ENCODE assay signal across 1 fruit fly cellular context in the genomic region with DNA sequence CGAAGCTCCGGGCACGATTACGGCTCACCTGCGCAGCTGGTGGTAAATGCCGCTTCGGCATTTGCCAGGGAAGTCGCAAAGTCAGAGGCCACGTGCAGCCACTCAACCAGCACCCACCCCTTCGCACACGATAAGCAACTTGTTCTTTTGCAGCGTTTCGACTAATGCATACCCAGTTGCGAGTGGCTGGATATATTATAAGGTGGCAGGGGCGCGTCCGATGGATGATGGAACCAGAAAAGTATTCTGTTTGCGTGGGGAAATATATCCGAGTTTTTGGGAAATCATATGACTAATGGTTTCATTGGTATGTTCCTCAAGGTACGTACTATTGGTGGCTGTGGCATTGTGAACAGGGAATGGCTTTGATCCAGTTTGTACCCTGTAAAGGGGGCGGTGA.
TF ChIP-seq lines count a peak whose summit lies in the region.

No protein-coding gene starts in this region.

TF ChIP-seq in whole organism, embryonic, 481 proteins besides CTCF, POLR2A, EP300 and RAD21 (continued from another document):
- TF ChIP-seq Stat92E (GFP tag; optimal IDR thresholded peaks at IDR 0.05; lab: Kevin White, UChicago) (no peak), nerfin-1 (tag; optimal IDR thresholded peaks at IDR 0.05; lab: Kevin White, UChicago) (peak; percentile 27), jigr1 (GFP tag; IDR thresholded peaks at IDR 0.05; lab: Robert Waterston, UW) (no peak), NK7.1 (GFP tag; optimal IDR thresholded peaks at IDR 0.05; lab: Kevin White, UChicago) (no peak), Bgb (GFP tag; IDR thresholded peaks at IDR 0.05; lab: Robert Waterston, UW; ENCODE audit: partially characterized antibody) (no peak), CG15514 (GFP tag; optimal IDR thresholded peaks at IDR 0.05; lab: Kevin White, UChicago) (no peak), Hey (tag; optimal IDR thresholded peaks at IDR 0.05; lab: Kevin White, UChicago) (peak; percentile 90), CG7963 (GFP tag; IDR thresholded peaks at IDR 0.05; lab: Robert Waterston, UW; ENCODE audit: partially characterized antibody) (peak; percentile 77), tna (GFP tag; IDR thresholded peaks at IDR 0.05; lab: Robert Waterston, UW; ENCODE audit: partially characterized antibody) (peak; percentile 46; the same call in 1 of the 2 replicates), mld (GFP tag; IDR thresholded peaks at IDR 0.05; lab: Robert Waterston, UW; ENCODE audit: partially characterized antibody) (0 out of 3 replicates have a peak, but pooled peaks have one; percentile 40), Hr3 (GFP tag; optimal IDR thresholded peaks at IDR 0.05; lab: Kevin White, UChicago) (no peak), Nf-YC (tag; optimal IDR thresholded peaks at IDR 0.05; lab: Kevin White, UChicago) (peak; percentile 39), CG1602 (GFP tag; optimal IDR thresholded peaks at IDR 0.05; lab: Kevin White, UChicago) (no peak), CG11723 (GFP tag; optimal IDR thresholded peaks at IDR 0.05; lab: Kevin White, UChicago) (no peak), sr (GFP tag; IDR thresholded peaks at IDR 0.05; lab: Robert Waterston, UW) (no peak), Med (GFP tag; lab: Kevin White, UChicago) (peak; percentile 50), CG10543 (GFP tag; optimal IDR thresholded peaks at IDR 0.05; lab: Kevin White, UChicago) (no peak), Hmx (GFP tag; optimal IDR thresholded peaks at IDR 0.05; lab: Kevin White, UChicago) (no peak), cwo (GFP tag; optimal IDR thresholded peaks at IDR 0.05; lab: Kevin White, UChicago) (no peak), ato (GFP tag; IDR thresholded peaks at IDR 0.05; lab: Robert Waterston, UW; ENCODE audit: partially characterized antibody) (peak; percentile 48; the same call in 1 of the 2 replicates), ase (GFP tag; IDR thresholded peaks at IDR 0.05; lab: Robert Waterston, UW) (no peak), Hr78 (GFP tag; optimal IDR thresholded peaks at IDR 0.05; lab: Kevin White, UChicago) (no peak), CG11247 (GFP tag; IDR thresholded peaks at IDR 0.05; lab: Robert Waterston, UW) (0 out of 2 replicates have a peak, but pooled peaks have one; percentile 8), Ptx1 (GFP tag; IDR thresholded peaks at IDR 0.05; lab: Robert Waterston, UW) (0 out of 2 replicates have a peak, but pooled peaks have one; percentile 15), bbx (GFP tag; IDR thresholded peaks at IDR 0.05; lab: Robert Waterston, UW; ENCODE audit: partially characterized antibody) (peak; percentile 54; the same call in 1 of the 2 replicates), D19A (tag; optimal IDR thresholded peaks at IDR 0.05; lab: Kevin White, UChicago) (no peak), chinmo (GFP tag; IDR thresholded peaks at IDR 0.05; lab: Robert Waterston, UW; ENCODE audit: partially characterized antibody) (no peak), CG8388 (GFP tag; optimal IDR thresholded peaks at IDR 0.05; lab: Kevin White, UChicago) (no peak), CG8944 (GFP tag; optimal IDR thresholded peaks at IDR 0.05; lab: Kevin White, UChicago) (no peak), Meics (GFP tag; optimal IDR thresholded peaks at IDR 0.05; lab: Kevin White, UChicago) (no peak), prd (optimal IDR thresholded peaks at IDR 0.05; lab: Kevin White, UChicago) (no peak), prd (GFP tag; IDR thresholded peaks at IDR 0.05; lab: Robert Waterston, UW) (0 out of 3 replicates have a peak, but pooled peaks have one; percentile 11), CG6791 (GFP tag; IDR thresholded peaks at IDR 0.05; lab: Robert Waterston, UW; ENCODE audit: partially characterized antibody) (peak; percentile 74)
TF ChIP-seq in whole organism, embryonic: peak in this region for 27.
